Fruit fly (Drosophila melanogaster) whole organism, adult: ENCODE measurements around the gene Cip4.
A peak's percentile ranks its signal among the peaks of the same experiment; 100 is the strongest.

ENCODE experiments used
- CG11617 ChIP-seq: fragments of 200-800 bp; sonication (Bioruptor generic); optimal IDR thresholded peaks from 2 replicates; lab custom pipeline; 2017; ENCODE audit warnings: mild to moderate bottlenecking, missing biosample characterization, missing genetic modification reagents, missing genetic modification characterization
- CG12768 ChIP-seq: fragments of 200-800 bp; sonication (Bioruptor generic); optimal IDR thresholded peaks from 2 replicates; lab custom pipeline; 2017; ENCODE audit warnings: missing biosample characterization, missing genetic modification characterization, mild to moderate bottlenecking, moderate library complexity, missing genetic modification reagents
- CG14711 ChIP-seq: fragments of 200-800 bp; sonication (Bioruptor generic); optimal IDR thresholded peaks from 2 replicates; lab custom pipeline; 2018; ENCODE audit warnings: missing biosample characterization, mild to moderate bottlenecking, missing genetic modification characterization, moderate library complexity
- CG1620 ChIP-seq: fragments of 200-800 bp; sonication (Bioruptor generic); optimal IDR thresholded peaks from 2 replicates; lab custom pipeline; 2016; ENCODE audit warnings: missing biosample characterization, missing genetic modification characterization
- CG33017 ChIP-seq: fragments of 200-800 bp; sonication (Bioruptor generic); optimal IDR thresholded peaks from 2 replicates; lab custom pipeline; 2018; ENCODE audit warnings: missing biosample characterization, mild to moderate bottlenecking, missing genetic modification characterization, moderate library complexity
- CG5204 ChIP-seq: fragments of 200-800 bp; sonication (Bioruptor generic); optimal IDR thresholded peaks from 2 replicates; lab custom pipeline; 2016; ENCODE audit warnings: missing biosample characterization, missing genetic modification characterization
- CG7045 ChIP-seq: fragments of 200-800 bp; sonication (Bioruptor generic); optimal IDR thresholded peaks from 2 replicates; lab custom pipeline; 2017; ENCODE audit warnings: missing biosample characterization, mild to moderate bottlenecking, missing genetic modification characterization
- CG7101 ChIP-seq: fragments of 200-800 bp; sonication (Bioruptor generic); optimal IDR thresholded peaks from 2 replicates; lab custom pipeline; 2018; ENCODE audit warnings: missing biosample characterization, mild to moderate bottlenecking, missing genetic modification characterization, moderate library complexity
- Clk ChIP-seq: fragments of 200-800 bp; sonication (Bioruptor generic); optimal IDR thresholded peaks from 2 replicates; lab custom pipeline; 2017; ENCODE audit warnings: missing biosample characterization, missing genetic modification characterization
- Crg-1 ChIP-seq: fragments of 200-800 bp; sonication (Bioruptor generic); optimal IDR thresholded peaks from 2 replicates; lab custom pipeline; 2016; ENCODE audit warnings: missing biosample characterization, missing genetic modification characterization
- Hr96 ChIP-seq: fragments of 200-800 bp; sonication (Bioruptor generic); optimal IDR thresholded peaks from 2 replicates; lab custom pipeline; 2016; ENCODE audit warnings: missing biosample characterization, missing genetic modification characterization
- Mnt ChIP-seq: fragments of 200-800 bp; sonication (Bioruptor generic); optimal IDR thresholded peaks from 2 replicates; lab custom pipeline; 2016; ENCODE audit warnings: missing biosample characterization, mild to moderate bottlenecking, missing genetic modification characterization
- bab1 ChIP-seq: fragments of 200-800 bp; sonication (Bioruptor generic); optimal IDR thresholded peaks from 3 replicates; lab custom pipeline; 2019; ENCODE audit warnings: missing biosample characterization, mild to moderate bottlenecking, missing genetic modification characterization, moderate library complexity
- cic ChIP-seq: fragments of 200-800 bp; sonication (Bioruptor generic); optimal IDR thresholded peaks from 2 replicates; lab custom pipeline; 2017; ENCODE audit warnings: missing biosample characterization, mild to moderate bottlenecking, missing genetic modification characterization, moderate library complexity
- cnc ChIP-seq, 2 experiments: fragments of >200 bp; optimal IDR thresholded peaks; 2 replicates each; lab custom pipeline; 2017
- kay ChIP-seq: fragments of 200-800 bp; sonication (Bioruptor generic); peaks from one replicate; lab custom pipeline; 2016; ENCODE audit warnings: missing biosample characterization, missing genetic modification characterization, borderline replicate concordance
- ovo ChIP-seq: fragments of 200-800 bp; sonication (Bioruptor generic); optimal IDR thresholded peaks from 2 replicates; lab custom pipeline; 2016; ENCODE audit warnings: missing biosample characterization, missing genetic modification characterization
- pad ChIP-seq: fragments of 200-800 bp; sonication (Bioruptor generic); optimal IDR thresholded peaks from 3 replicates; lab custom pipeline; 2017; ENCODE audit warnings: missing biosample characterization, missing genetic modification characterization, mild to moderate bottlenecking, moderate library complexity, missing genetic modification reagents
- tj ChIP-seq: fragments of 200-800 bp; sonication (Bioruptor generic); optimal IDR thresholded peaks from 3 replicates; lab custom pipeline; 2017; ENCODE audit warnings: missing biosample characterization, mild to moderate bottlenecking, missing genetic modification characterization, moderate library complexity
- toe ChIP-seq: fragments of 200-800 bp; sonication (Bioruptor generic); optimal IDR thresholded peaks from 2 replicates; lab custom pipeline; 2016; ENCODE audit warnings: missing biosample characterization, missing genetic modification characterization

Gene Cip4

dm6 chr3L:4293304-4293703 lies 70.6 kb downstream of the Cip4 start:
- no peak for TF ChIP-seq bab1
- TF ChIP-seq CG33017 (tag; lab: Kevin White, UChicago): no peak
- TF ChIP-seq CG14711 (tag; lab: Kevin White, UChicago): no peak
- TF ChIP-seq cic (GFP tag; lab: Kevin White, UChicago): no peak

DNA sequence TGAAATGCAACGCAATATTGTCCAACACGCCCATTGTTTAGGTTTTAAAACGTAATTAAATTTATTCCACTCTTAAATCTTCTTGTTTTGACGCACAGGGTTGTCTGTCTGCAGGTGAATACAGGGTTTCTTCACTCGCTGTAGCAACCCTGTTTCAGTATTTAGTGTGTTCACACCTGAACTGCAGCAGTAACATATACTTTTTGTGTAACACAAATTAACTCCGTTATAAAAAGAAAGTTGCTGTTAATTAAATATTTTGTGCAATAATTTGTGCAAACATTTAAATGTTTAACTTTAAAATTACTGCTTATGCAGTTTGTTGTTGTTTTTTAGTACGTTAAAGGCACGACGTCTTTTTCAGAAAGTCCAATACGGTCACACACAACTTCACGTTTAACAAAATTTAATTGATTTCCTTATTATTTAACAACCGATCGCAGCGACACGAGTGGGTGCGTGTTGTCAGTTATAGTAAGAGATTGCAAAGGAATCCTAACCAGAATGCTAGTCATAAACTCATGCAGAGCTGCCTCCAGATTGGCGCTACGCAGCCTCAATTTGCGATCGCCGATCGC lies 71.7 kb downstream of the Cip4 start, which contains the start of the genes CG15012 and Fdx2:
Gene CG15012 (minus strand): TSS at position 127 of the 578 bp plus-strand sequence.
Gene Fdx2 (plus strand): TSS at position 363 of the 578 bp plus-strand sequence.
- TF ChIP-seq Clk (GFP tag; lab: Kevin White, UChicago): no peak
- no peak for TF ChIP-seq Hr96 (GFP tag; lab: Kevin White, UChicago)
- TF ChIP-seq cic (GFP tag; lab: Kevin White, UChicago): no peak
- TF ChIP-seq CG5204: no peak
- peak; percentile 73 for TF ChIP-seq Mnt (GFP tag; lab: Kevin White, UChicago)
- TF ChIP-seq pad (GFP tag; lab: Kevin White, UChicago): peak; percentile 4
- TF ChIP-seq CG14711 (tag; lab: Kevin White, UChicago): peak; percentile 100
- peak; percentile 17 for TF ChIP-seq tj (GFP tag; lab: Kevin White, UChicago)
- peak; percentile 12 for TF ChIP-seq bab1
- TF ChIP-seq toe (GFP tag; lab: Kevin White, UChicago): no peak
- peak; percentile 8 for TF ChIP-seq CG7101 (tag; lab: Kevin White, UChicago)
- TF ChIP-seq CG7045 (GFP tag; lab: Kevin White, UChicago): no peak
- TF ChIP-seq Crg-1 (GFP tag; lab: Kevin White, UChicago): no peak
- TF ChIP-seq CG11617 (GFP tag; lab: Kevin White, UChicago): no peak
- peak; percentile 24 for TF ChIP-seq CG1620 (GFP tag; lab: Kevin White, UChicago)

dm6 chr3L:4288591-4289056 lies 75.3 kb downstream of the Cip4 start, which contains the start of gene Hexo1:
Hexo1 (plus strand) TSS chr3L:4288641.
- TF ChIP-seq CG12768 (GFP tag; lab: Kevin White, UChicago) (peak; percentile 68), Crg-1 (GFP tag; lab: Kevin White, UChicago) (no peak), Mnt (GFP tag; lab: Kevin White, UChicago) (peak; percentile 6), cic (GFP tag; lab: Kevin White, UChicago) (peak; percentile 76), CG33017 (tag; lab: Kevin White, UChicago) (peak; percentile 73), CG14711 (tag; lab: Kevin White, UChicago) (peak; percentile 54), cnc (optimal IDR thresholded peaks at IDR 0.05; lab: Kevin White, UChicago) (no peak), CG11617 (GFP tag; lab: Kevin White, UChicago) (peak; percentile 55), CG7101 (tag; lab: Kevin White, UChicago) (peak; percentile 41)

DNA sequence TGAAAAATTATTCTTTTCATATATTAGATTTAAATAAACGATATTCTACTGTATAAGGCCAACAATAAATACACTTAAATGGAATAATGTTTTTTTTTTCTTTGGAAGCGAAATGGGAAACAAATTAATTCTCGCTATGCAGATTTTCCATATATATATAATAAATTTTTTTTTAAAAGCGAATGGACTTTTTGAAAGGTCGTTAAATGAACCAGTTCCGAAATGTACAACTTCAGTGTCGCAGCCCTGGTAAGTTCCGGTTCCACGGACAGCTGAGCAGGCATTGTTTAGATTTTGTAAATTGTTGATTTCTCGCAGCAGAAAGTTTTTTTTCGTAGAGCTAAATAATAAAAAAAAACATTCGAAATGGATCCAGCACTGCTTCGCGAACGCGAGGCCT lies 77.1 kb downstream of the Cip4 start, which contains the start of gene TfIIEbeta:
Gene TfIIEbeta (plus strand): TSS at position 255 of the 400 bp plus-strand sequence.
- TF ChIP-seq tj (GFP tag; lab: Kevin White, UChicago) (peak; percentile 38), ovo (no peak), bab1 (peak; percentile 14), CG14711 (tag; lab: Kevin White, UChicago) (peak; percentile 17)

- no peak for TF ChIP-seq CG7045 (GFP tag; lab: Kevin White, UChicago)
- TF ChIP-seq bab1: peak; percentile 53
- no peak for TF ChIP-seq kay (GFP tag; lab: Kevin White, UChicago)
- peak; percentile 32 for TF ChIP-seq CG12768 (GFP tag; lab: Kevin White, UChicago)
- no peak for TF ChIP-seq CG11617 (GFP tag; lab: Kevin White, UChicago)
- TF ChIP-seq cic (GFP tag; lab: Kevin White, UChicago): no peak
- peak; percentile 41 for TF ChIP-seq Mnt (GFP tag; lab: Kevin White, UChicago)
- no peak for TF ChIP-seq cnc (optimal IDR thresholded peaks at IDR 0.05; lab: Kevin White, UChicago)
- no peak for TF ChIP-seq Crg-1 (GFP tag; lab: Kevin White, UChicago)
These were observed 80.3 kb downstream of the Cip4 start, which contains the start of the genes srw and CG1316 for dm6 chr3L:4283428-4284089. srw (minus strand) TSS chr3L:4283478. CG1316 (plus strand) TSS chr3L:4283851.

dm6 chr3L:4282627-4283026 lies 81.3 kb downstream of the Cip4 start, which contains the start of gene CG11583:
CG11583 (minus strand) TSS chr3L:4282817.
- TF ChIP-seq CG1620 (GFP tag; lab: Kevin White, UChicago) (peak; percentile 76), tj (GFP tag; lab: Kevin White, UChicago) (no peak), toe (GFP tag; lab: Kevin White, UChicago) (peak; percentile 63), CG33017 (tag; lab: Kevin White, UChicago) (peak; percentile 7), Clk (GFP tag; lab: Kevin White, UChicago) (no peak), CG5204 (no peak), cic (GFP tag; lab: Kevin White, UChicago) (peak; percentile 24), pad (GFP tag; lab: Kevin White, UChicago) (peak; percentile 57), CG12768 (GFP tag; lab: Kevin White, UChicago) (peak; percentile 52), Hr96 (GFP tag; lab: Kevin White, UChicago) (no peak), cnc (optimal IDR thresholded peaks at IDR 0.05; lab: Kevin White, UChicago) (no peak), Crg-1 (GFP tag; lab: Kevin White, UChicago) (peak; percentile 64), bab1 (peak; percentile 21), CG7101 (tag; lab: Kevin White, UChicago) (peak; percentile 72), CG11617 (GFP tag; lab: Kevin White, UChicago) (no peak), CG14711 (tag; lab: Kevin White, UChicago) (peak; percentile 53), CG7045 (GFP tag; lab: Kevin White, UChicago) (peak; percentile 19), ovo (peak; percentile 26), Mnt (GFP tag; lab: Kevin White, UChicago) (peak; percentile 100), kay (GFP tag; lab: Kevin White, UChicago) (no peak)
